Worm (Caenorhabditis elegans) whole organism, late embryonic: ENCODE measurements around the gene meg-3.

Experiments
- ceh-31 ChIP-seq: sonication (generic microtip); optimal IDR thresholded peaks from 2 replicates; lab custom pipeline; 2016; ENCODE audit warnings: missing genetic modification characterization, missing compliant biosample characterization
- ceh-6 ChIP-seq: fragments of 200-800 bp; sonication (Bioruptor generic); optimal IDR thresholded peaks from 2 replicates; lab custom pipeline; 2018; ENCODE audit warnings: mild to moderate bottlenecking, missing genetic modification characterization, missing compliant biosample characterization
- ceh-9 ChIP-seq: sonication (generic microtip); optimal IDR thresholded peaks from 2 replicates; lab custom pipeline; 2016; ENCODE audit warnings: mild to moderate bottlenecking, missing genetic modification characterization, inconsistent platforms, missing compliant biosample characterization
- dmd-4 ChIP-seq: sonication (generic microtip); optimal IDR thresholded peaks from 2 replicates; lab custom pipeline; 2016; ENCODE audit warnings: borderline replicate concordance, missing genetic modification characterization, missing compliant biosample characterization
- elt-2 ChIP-seq: sonication (generic microtip); optimal IDR thresholded peaks from 2 replicates; lab custom pipeline; 2016; ENCODE audit warnings: missing genetic modification reagents, missing genetic modification characterization, missing compliant biosample characterization
- madf-2 ChIP-seq: sonication (generic microtip); optimal IDR thresholded peaks from 2 replicates; lab custom pipeline; 2017; ENCODE audit warnings: missing genetic modification characterization, missing compliant biosample characterization
- odd-2 ChIP-seq: sonication (generic microtip); optimal IDR thresholded peaks from 2 replicates; lab custom pipeline; 2017; ENCODE audit warnings: antibody characterized with exemption, mild to moderate bottlenecking, missing genetic modification characterization, missing compliant biosample characterization
- pqm-1 ChIP-seq: sonication (generic microtip); optimal IDR thresholded peaks from 2 replicates; lab custom pipeline; 2016; ENCODE audit warnings: missing genetic modification characterization, missing compliant biosample characterization
- ttx-3 ChIP-seq: sonication (generic microtip); optimal IDR thresholded peaks from 2 replicates; lab custom pipeline; 2016; ENCODE audit warnings: missing genetic modification reagents, missing genetic modification characterization, missing compliant biosample characterization
- unc-42 ChIP-seq: sonication (generic microtip); optimal IDR thresholded peaks from 2 replicates; lab custom pipeline; 2016; ENCODE audit warnings: missing genotype, missing genetic modification characterization, missing compliant biosample characterization
- zip-5 ChIP-seq: sonication (generic microtip); optimal IDR thresholded peaks from 2 replicates; lab custom pipeline; 2016; ENCODE audit warnings: missing genetic modification characterization, missing compliant biosample characterization

- TF ChIP-seq madf-2 (tag; lab: Kevin White, UChicago), result no peak
- no peak for TF ChIP-seq ceh-6 (GFP tag; lab: Kevin White, UChicago)
- TF ChIP-seq ceh-31 (tag; lab: Kevin White, UChicago), result no peak
- TF ChIP-seq unc-42 (tag; lab: Kevin White, UChicago), result no peak
- no peak for TF ChIP-seq elt-2 (tag; lab: Kevin White, UChicago)
- no peak for TF ChIP-seq zip-5 (tag; lab: Kevin White, UChicago)
- no peak for TF ChIP-seq pqm-1 (tag; lab: Kevin White, UChicago)
- TF ChIP-seq ceh-9 (tag; lab: Kevin White, UChicago), result no peak
- TF ChIP-seq ttx-3, result no peak
- no peak for TF ChIP-seq dmd-4 (tag; lab: Kevin White, UChicago)
- no peak for TF ChIP-seq odd-2 (tag; lab: Kevin White, UChicago)
These were observed 24.5 kb upstream of the meg-3 start for ce11 chrX:2013912-2014311.
